Fruit fly (Drosophila melanogaster) whole organism, wandering third instar larva: ENCODE measurements around the gene AnxB9.

Experiments used
- CG32264 ChIP-seq: fragments of 200-800 bp; sonication (Bioruptor generic); optimal IDR thresholded peaks from 2 replicates; lab custom pipeline; 2016; ENCODE audit warnings: missing biosample characterization, missing genetic modification characterization
- Jra ChIP-seq: sonication (Bioruptor generic); optimal IDR thresholded peaks from 2 replicates; lab custom pipeline; 2016; ENCODE audit warnings: missing biosample characterization, missing genetic modification characterization
- Myc ChIP-seq: fragments of >200 bp; optimal IDR thresholded peaks from 2 replicates; lab custom pipeline; 2017
- br ChIP-seq: fragments of 200-800 bp; sonication (Bioruptor generic); optimal IDR thresholded peaks from 2 replicates; lab custom pipeline; 2016; ENCODE audit warnings: missing biosample characterization, missing genetic modification characterization
- psq ChIP-seq: fragments of 200-800 bp; sonication (Bioruptor generic); optimal IDR thresholded peaks from 3 replicates; lab custom pipeline; 2017; ENCODE audit warnings: missing biosample characterization, mild to moderate bottlenecking, missing genetic modification characterization, moderate library complexity

DNA sequence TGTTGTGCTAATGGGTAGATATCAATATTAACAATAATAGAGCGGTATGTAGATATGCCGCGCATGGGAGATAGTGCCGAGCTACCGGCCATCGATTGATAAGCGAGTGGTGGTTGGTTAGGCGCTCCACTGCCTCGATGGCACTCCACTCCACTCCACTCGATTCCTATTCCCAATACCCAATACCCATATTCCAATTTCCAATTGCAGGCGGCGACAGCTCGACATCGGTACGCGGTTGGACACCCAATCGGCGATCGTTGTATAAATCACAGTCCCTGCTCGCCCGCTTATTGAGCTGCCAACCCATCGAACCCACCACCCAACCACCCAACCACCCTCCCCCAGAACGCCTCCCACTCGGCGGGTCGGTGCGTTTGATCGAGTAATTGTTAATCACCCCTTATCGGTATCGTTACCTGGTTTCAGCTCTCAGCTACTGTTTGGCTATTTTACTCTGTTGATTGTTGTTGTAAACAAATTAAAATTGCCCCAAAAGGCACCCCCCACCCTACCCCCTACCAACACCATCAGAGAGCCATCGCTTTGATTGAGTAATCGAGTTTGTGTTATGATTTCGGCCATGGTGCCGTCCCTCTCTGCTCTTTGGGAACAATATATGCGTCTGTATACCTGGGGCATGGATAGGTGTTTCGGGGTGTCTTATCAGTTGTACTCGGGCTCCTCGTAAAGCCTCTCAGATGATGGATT lies 16.0 kb downstream of the AnxB9 start, which contains the start of gene HHEX:
- TF ChIP-seq Jra (no peak), Myc (lab: Kevin White, UChicago) (no peak), psq (GFP tag; lab: Kevin White, UChicago) (no peak), br (GFP tag; lab: Kevin White, UChicago) (no peak), CG32264 (GFP tag; lab: Kevin White, UChicago) (no peak)
